Worm (Caenorhabditis elegans): ENCODE measurements around the gene hot-4.

ce11 chrIII:6170038-6170437 is 47.2 kb upstream of the hot-4 start:
- TF ChIP-seq nhr-237 (tag; optimal IDR thresholded peaks at IDR 0.05) (peak; percentile 13), unc-62 (GFP tag; optimal IDR thresholded peaks at IDR 0.05) (peak; percentile 60), ces-1 (GFP tag; optimal IDR thresholded peaks at IDR 0.05) (no peak), nhr-2 (tag; optimal IDR thresholded peaks at IDR 0.05) (no peak), lsy-2 (tag; optimal IDR thresholded peaks at IDR 0.05) (peak; percentile 6), mls-2 (tag; optimal IDR thresholded peaks at IDR 0.05) (no peak), elt-1 (tag; optimal IDR thresholded peaks at IDR 0.05; ENCODE audit: borderline replicate concordance, insufficient read depth) (no peak), tbx-8 (GFP tag; optimal IDR thresholded peaks at IDR 0.05) (no peak), lin-13 (tag; optimal IDR thresholded peaks at IDR 0.05) (no peak), snpc-4 (tag; optimal IDR thresholded peaks at IDR 0.05) (no peak), elt-3 (tag; optimal IDR thresholded peaks at IDR 0.05) (no peak), nhr-76 (tag; optimal IDR thresholded peaks at IDR 0.05) (no peak), ham-2 (GFP tag; optimal IDR thresholded peaks at IDR 0.05) (no peak)
